Worm (Caenorhabditis elegans) whole organism, L4 larva: ENCODE results near the gene C27D6.15.

Experiments
- F49E8.2 ChIP-seq: sonication (generic microtip); optimal IDR thresholded peaks from 2 replicates; lab custom pipeline; 2016; ENCODE audit warnings: missing compliant biosample characterization, mild to moderate bottlenecking, missing genetic modification characterization, borderline replicate concordance
- ceh-28 ChIP-seq: fragments of 150-350 bp; optimal IDR thresholded peaks from 2 replicates; lab custom pipeline; 2014; ENCODE audit warnings: missing biosample characterization, missing genetic modification reagents, missing genetic modification characterization
- nhr-11 ChIP-seq: fragments of 150-350 bp; optimal IDR thresholded peaks from 2 replicates; lab custom pipeline; 2014; ENCODE audit warnings: missing biosample characterization, missing genetic modification characterization
- ztf-7 ChIP-seq: fragments of 150-350 bp; optimal IDR thresholded peaks from 2 replicates; lab custom pipeline; 2014; ENCODE audit warnings: missing biosample characterization, missing genetic modification characterization

DNA sequence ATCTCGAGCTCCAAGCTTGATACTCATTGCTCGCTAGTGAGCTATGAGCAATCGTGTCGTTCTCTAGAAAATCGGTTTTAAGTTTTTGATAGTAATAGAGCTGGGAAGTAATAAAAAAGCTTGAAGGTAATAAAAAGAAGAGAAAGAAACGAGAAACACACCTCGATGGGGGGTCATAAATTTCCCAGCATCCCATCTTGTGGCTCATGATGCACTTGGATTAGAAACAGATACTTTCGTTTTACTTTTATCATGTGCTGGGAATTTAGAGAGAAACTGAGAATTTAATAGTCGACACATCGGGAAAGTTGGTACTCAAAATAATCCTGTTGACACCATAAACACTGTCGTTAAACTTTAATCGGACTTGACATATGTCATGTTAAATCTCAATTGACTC is 48.9 kb downstream of the C27D6.15 start:
- TF ChIP-seq ztf-7 (no peak), F49E8.2 (tag; lab: Kevin White, UChicago) (no peak), ceh-28 (tag; lab: Kevin White, UChicago) (no peak), nhr-11 (no peak)
